Fruit fly (Drosophila melanogaster): Measurements from ENCODE around the gene Gsc.

DNA sequence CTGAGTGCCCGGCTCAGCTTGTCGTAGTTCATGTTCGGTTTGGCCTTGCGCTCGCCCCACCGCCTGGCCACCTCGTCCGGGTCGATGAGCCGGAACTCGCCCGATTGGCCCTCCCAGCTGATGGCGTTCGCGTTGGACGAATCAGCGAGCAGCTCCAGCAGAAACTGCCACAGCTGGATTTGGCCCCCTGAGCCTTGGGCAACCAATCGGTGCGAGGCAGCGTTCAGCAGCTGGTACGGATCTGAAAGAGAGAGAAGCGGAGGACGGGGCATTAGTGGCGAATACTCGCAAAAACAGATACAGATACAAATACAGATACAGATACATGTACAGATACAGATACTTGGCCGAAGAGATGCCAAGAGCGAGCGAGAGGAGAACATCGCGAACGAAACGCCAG, 46.5 kb downstream of the Gsc start:
- no peak for TF ChIP-seq psq (GFP tag; optimal IDR thresholded peaks at IDR 0.05)
- TF ChIP-seq lola (GFP tag; optimal IDR thresholded peaks at IDR 0.05) = no peak
- no peak for TF ChIP-seq usp (GFP tag; optimal IDR thresholded peaks at IDR 0.05)
- TF ChIP-seq tai (GFP tag; optimal IDR thresholded peaks at IDR 0.05) = no peak
- no peak for TF ChIP-seq HLH106 (tag; optimal IDR thresholded peaks at IDR 0.05)
- TF ChIP-seq Dif (GFP tag; optimal IDR thresholded peaks at IDR 0.05; ENCODE audit: partially characterized antibody) = no peak
- no peak for TF ChIP-seq rgr (GFP tag; optimal IDR thresholded peaks at IDR 0.05)
- no peak for TF ChIP-seq Vsx2 (GFP tag; optimal IDR thresholded peaks at IDR 0.05; ENCODE audit: partially characterized antibody)
- TF ChIP-seq Hr83 (GFP tag; optimal IDR thresholded peaks at IDR 0.05; ENCODE audit: poor library complexity, severe bottlenecking) = no peak

All from whole organism, wandering third instar larva.